Fruit fly (Drosophila melanogaster) whole organism, prepupa: ENCODE results near the gene Polr1D.
A peak's percentile ranks its signal among the peaks of the same experiment; 100 is the strongest.

Experiments
- Blimp-1 ChIP-seq: fragments of 200-800 bp; sonication (Bioruptor generic); optimal IDR thresholded peaks from 3 replicates; lab custom pipeline; 2017; ENCODE audit warnings: missing biosample characterization, missing genetic modification characterization, mild to moderate bottlenecking, moderate library complexity, missing genetic modification reagents
- CG10669 ChIP-seq: fragments of 200-800 bp; sonication (Bioruptor generic); optimal IDR thresholded peaks from 3 replicates; lab custom pipeline; 2018; ENCODE audit warnings: missing biosample characterization, mild to moderate bottlenecking, missing genetic modification characterization, moderate library complexity
- CG11294 ChIP-seq: fragments of 200-800 bp; sonication (Bioruptor generic); IDR thresholded peaks from 2 replicates; pipeline ENCODE4 v1.3.6; 2022; ENCODE audit warnings: missing biosample characterization, missing genetic modification characterization
- CG11762 ChIP-seq: fragments of 200-800 bp; sonication (Bioruptor generic); optimal IDR thresholded peaks from 3 replicates; lab custom pipeline; 2016; ENCODE audit warnings: missing biosample characterization, missing genetic modification characterization; ENCODE audit not compliant: insufficient read depth
- CG15336 ChIP-seq: fragments of 200-800 bp; sonication (Bioruptor generic); IDR thresholded peaks from 2 replicates; pipeline ENCODE4 v1.3.6; 2022; ENCODE audit warnings: missing biosample characterization, missing genetic modification characterization
- CG1621 ChIP-seq: fragments of 200-800 bp; sonication (Bioruptor generic); optimal IDR thresholded peaks from 3 replicates; lab custom pipeline; 2018; ENCODE audit warnings: missing biosample characterization, mild to moderate bottlenecking, missing genetic modification characterization
- CG16779 ChIP-seq: fragments of 200-800 bp; sonication (Bioruptor generic); optimal IDR thresholded peaks from 3 replicates; lab custom pipeline; 2017; ENCODE audit warnings: missing biosample characterization, mild to moderate bottlenecking, missing genetic modification characterization
- CG3032 ChIP-seq: fragments of 200-800 bp; optimal IDR thresholded peaks from 2 replicates; lab custom pipeline; 2019; ENCODE audit warnings: missing biosample characterization, mild to moderate bottlenecking, missing genetic modification characterization, moderate library complexity
- CG31627 ChIP-seq: fragments of 200-800 bp; sonication (Bioruptor generic); optimal IDR thresholded peaks from 3 replicates; lab custom pipeline; 2016; ENCODE audit warnings: missing biosample characterization, missing genetic modification characterization
- CG32006 ChIP-seq: fragments of 200-800 bp; sonication (Bioruptor generic); optimal IDR thresholded peaks from 3 replicates; lab custom pipeline; 2017; ENCODE audit warnings: missing biosample characterization, mild to moderate bottlenecking, missing genetic modification characterization
- CG34406 ChIP-seq: fragments of 200-800 bp; sonication (Bioruptor generic); optimal IDR thresholded peaks from 3 replicates; lab custom pipeline; 2016; ENCODE audit warnings: missing biosample characterization, missing genetic modification characterization
- CG3919 ChIP-seq: fragments of 200-800 bp; sonication (Bioruptor generic); optimal IDR thresholded peaks from 3 replicates; lab custom pipeline; 2016; ENCODE audit warnings: missing biosample characterization, missing genetic modification characterization
- CG4318 ChIP-seq: fragments of 200-800 bp; sonication (Bioruptor generic); optimal IDR thresholded peaks from 3 replicates; lab custom pipeline; 2017; ENCODE audit warnings: missing biosample characterization, mild to moderate bottlenecking, missing genetic modification characterization
- CG6163 ChIP-seq: fragments of 200-800 bp; sonication (Bioruptor generic); IDR thresholded peaks from 3 replicates; pipeline ENCODE4 v1.3.6; 2022; ENCODE audit warnings: missing biosample characterization, missing genetic modification characterization
- CG6276 ChIP-seq: fragments of 200-800 bp; sonication (Bioruptor generic); optimal IDR thresholded peaks from 2 replicates; lab custom pipeline; 2017; ENCODE audit warnings: missing biosample characterization, mild to moderate bottlenecking, missing genetic modification characterization
- CG6808 ChIP-seq: fragments of 200-800 bp; sonication (Bioruptor generic); optimal IDR thresholded peaks from 3 replicates; lab custom pipeline; 2017; ENCODE audit warnings: missing biosample characterization, missing genetic modification characterization, mild to moderate bottlenecking, moderate library complexity, missing genetic modification reagents
- CG8319 ChIP-seq: fragments of 200-800 bp; sonication (Bioruptor generic); optimal IDR thresholded peaks from 3 replicates; lab custom pipeline; 2016; ENCODE audit warnings: missing biosample characterization, missing genetic modification characterization
- CG9139 ChIP-seq: fragments of 200-800 bp; sonication (Bioruptor generic); optimal IDR thresholded peaks from 3 replicates; lab custom pipeline; 2017; ENCODE audit warnings: missing biosample characterization, mild to moderate bottlenecking, missing genetic modification characterization
- Eip93F ChIP-seq: fragments of 200-800 bp; sonication (Bioruptor generic); optimal IDR thresholded peaks from 2 replicates; lab custom pipeline; 2016; ENCODE audit warnings: missing biosample characterization, mild to moderate bottlenecking, missing genetic modification characterization
- Ets21C ChIP-seq: fragments of 200-800 bp; sonication (Bioruptor generic); optimal IDR thresholded peaks from 3 replicates; lab custom pipeline; 2016; ENCODE audit warnings: missing biosample characterization, missing genetic modification characterization
- Ets96B ChIP-seq: fragments of 200-800 bp; optimal IDR thresholded peaks from 2 replicates; lab custom pipeline; 2019; ENCODE audit warnings: missing biosample characterization, mild to moderate bottlenecking, missing genetic modification characterization, moderate library complexity
- Gug ChIP-seq: fragments of 200-800 bp; sonication (Bioruptor generic); IDR thresholded peaks from 2 replicates; pipeline ENCODE4 v1.3.6; 2022; ENCODE audit warnings: missing biosample characterization, missing genetic modification characterization
- Hr38 ChIP-seq: sonication (Bioruptor generic); optimal IDR thresholded peaks from 2 replicates; lab custom pipeline; 2016; ENCODE audit warnings: missing biosample characterization, missing genetic modification characterization
- Hr39 ChIP-seq: fragments of 200-800 bp; sonication (Bioruptor generic); optimal IDR thresholded peaks from 2 replicates; lab custom pipeline; 2016; ENCODE audit warnings: missing biosample characterization, missing genetic modification characterization
- Hr4 ChIP-seq: fragments of 200-800 bp; sonication (Bioruptor generic); optimal IDR thresholded peaks from 3 replicates; lab custom pipeline; 2016; ENCODE audit warnings: missing biosample characterization, missing genetic modification characterization
- Met ChIP-seq: fragments of 200-800 bp; sonication (Bioruptor generic); optimal IDR thresholded peaks from 3 replicates; lab custom pipeline; 2016; ENCODE audit warnings: missing biosample characterization, missing genetic modification characterization
- OdsH ChIP-seq: fragments of 200-800 bp; sonication (Bioruptor generic); optimal IDR thresholded peaks from 3 replicates; lab custom pipeline; 2016; ENCODE audit warnings: missing biosample characterization, missing genetic modification characterization
- Smox ChIP-seq: fragments of 200-800 bp; sonication (Bioruptor generic); optimal IDR thresholded peaks from 3 replicates; lab custom pipeline; 2016; ENCODE audit warnings: missing biosample characterization, missing genetic modification characterization
- Sox102F ChIP-seq: fragments of 200-800 bp; sonication (Bioruptor generic); optimal IDR thresholded peaks from 2 replicates; lab custom pipeline; 2016; ENCODE audit warnings: missing biosample characterization, mild to moderate bottlenecking, missing genetic modification characterization
- achi ChIP-seq: fragments of 200-800 bp; sonication (Bioruptor generic); optimal IDR thresholded peaks from 3 replicates; lab custom pipeline; 2016; ENCODE audit warnings: missing biosample characterization, missing genetic modification characterization
- acj6 ChIP-seq: fragments of 200-800 bp; sonication (Bioruptor generic); optimal IDR thresholded peaks from 3 replicates; lab custom pipeline; 2016; ENCODE audit warnings: missing biosample characterization, missing genetic modification characterization
- cyc ChIP-seq: fragments of 200-800 bp; sonication (Bioruptor generic); optimal IDR thresholded peaks from 3 replicates; lab custom pipeline; 2016; ENCODE audit warnings: missing biosample characterization, missing genetic modification characterization
- dac ChIP-seq: fragments of 200-800 bp; sonication (Bioruptor generic); optimal IDR thresholded peaks from 2 replicates; lab custom pipeline; 2017; ENCODE audit warnings: missing biosample characterization, mild to moderate bottlenecking, missing genetic modification characterization
- dsx ChIP-seq: fragments of 200-800 bp; optimal IDR thresholded peaks from 3 replicates; lab custom pipeline; 2019; ENCODE audit warnings: missing biosample characterization, mild to moderate bottlenecking, missing genetic modification characterization, moderate library complexity; ENCODE audit not compliant: poor library complexity, severe bottlenecking
- eg ChIP-seq: fragments of 200-800 bp; sonication (Bioruptor generic); IDR thresholded peaks from 3 replicates; pipeline ENCODE4 v1.3.6; 2022; ENCODE audit warnings: missing biosample characterization, missing genetic modification characterization
- esn ChIP-seq: fragments of 200-800 bp; sonication (Bioruptor generic); optimal IDR thresholded peaks from 2 replicates; lab custom pipeline; 2016; ENCODE audit warnings: missing biosample characterization, mild to moderate bottlenecking, missing genetic modification characterization, moderate library complexity
- fd59A ChIP-seq: fragments of 200-800 bp; sonication (Bioruptor generic); optimal IDR thresholded peaks from 2 replicates; lab custom pipeline; 2017; ENCODE audit warnings: missing biosample characterization, mild to moderate bottlenecking, missing genetic modification characterization, missing genetic modification reagents
- fd85E ChIP-seq: fragments of 200-800 bp; sonication (Bioruptor generic); optimal IDR thresholded peaks from 3 replicates; lab custom pipeline; 2016; ENCODE audit warnings: missing biosample characterization, missing genetic modification characterization
- fkh ChIP-seq: fragments of 200-800 bp; sonication (Bioruptor generic); optimal IDR thresholded peaks from 3 replicates; lab custom pipeline; 2017; ENCODE audit warnings: missing biosample characterization, mild to moderate bottlenecking, missing genetic modification characterization, moderate library complexity
- lz ChIP-seq: fragments of 200-800 bp; sonication (Bioruptor generic); optimal IDR thresholded peaks from 3 replicates; lab custom pipeline; 2016; ENCODE audit warnings: missing biosample characterization, missing genetic modification characterization
- net ChIP-seq: fragments of 200-800 bp; sonication (Bioruptor generic); optimal IDR thresholded peaks from 3 replicates; lab custom pipeline; 2016; ENCODE audit warnings: missing biosample characterization, missing genetic modification characterization
- salr ChIP-seq, 2 experiments: fragments of 200-800 bp; sonication (Bioruptor generic); optimal IDR thresholded peaks; 3 replicates each; lab custom pipeline; 2016 to 2018; ENCODE audit warnings: missing biosample characterization in 2 of 2, missing genetic modification characterization in 2 of 2, mild to moderate bottlenecking in 1 of 2
- ss ChIP-seq, 2 experiments: fragments of 200-800 bp; sonication (Bioruptor generic); optimal IDR thresholded peaks; 2 replicates in 1 of 2; 3 replicates in 1 of 2; lab custom pipeline; 2017 to 2018; ENCODE audit warnings: mild to moderate bottlenecking in 2 of 2, missing biosample characterization in 2 of 2, missing genetic modification characterization in 2 of 2, moderate library complexity in 1 of 2
- svp ChIP-seq: fragments of 200-800 bp; sonication (Bioruptor generic); peaks from one replicate; lab custom pipeline; 2016; ENCODE audit warnings: missing biosample characterization, missing genetic modification characterization
- topi ChIP-seq: fragments of 200-800 bp; sonication (Bioruptor generic); optimal IDR thresholded peaks from 3 replicates; lab custom pipeline; 2016; ENCODE audit warnings: missing biosample characterization, missing genetic modification characterization
- vri ChIP-seq: fragments of 200-800 bp; sonication (Bioruptor generic); optimal IDR thresholded peaks from 3 replicates; lab custom pipeline; 2016; ENCODE audit warnings: missing biosample characterization, mild to moderate bottlenecking, missing genetic modification characterization

Polr1D gene

dm6 chr2L:19155937-19156736 lies 21.1 kb upstream of the Polr1D start (continued):
- TF ChIP-seq salr (GFP tag; optimal IDR thresholded peaks at IDR 0.05; lab: Kevin White, UChicago) (peak; percentile 50 to 70), CG11762 (GFP tag; lab: Kevin White, UChicago) (peak; percentile 18), CG8319 (no peak), Hr4 (GFP tag; lab: Kevin White, UChicago) (peak; percentile 6), Ets21C (no peak), Hr39 (GFP tag; lab: Kevin White, UChicago) (no peak), CG6276 (GFP tag; lab: Kevin White, UChicago) (peak; percentile 62), CG15336 (GFP tag; lab: Robert Waterston, UW) (0 out of 2 replicates have a peak, but pooled peaks have one; percentile 23), net (GFP tag; lab: Kevin White, UChicago) (peak; percentile 62), Ets96B (tag; lab: Kevin White, UChicago) (peak; percentile 71), Blimp-1 (GFP tag; lab: Kevin White, UChicago) (no peak), Gug (GFP tag; lab: Robert Waterston, UW) (peak; percentile 33; the same call in 1 of the 2 replicates), Hr38 (no peak), CG3919 (peak; percentile 45), fkh (GFP tag; lab: Kevin White, UChicago) (no peak), CG31627 (GFP tag; lab: Kevin White, UChicago) (no peak), Met (no peak), CG16779 (tag; lab: Kevin White, UChicago) (peak; percentile 86), acj6 (GFP tag; lab: Kevin White, UChicago) (peak; percentile 8), Eip93F (GFP tag; lab: Kevin White, UChicago) (no peak), vri (GFP tag; lab: Kevin White, UChicago) (no peak), Sox102F (no peak), fd59A (GFP tag; lab: Kevin White, UChicago) (peak; percentile 67), ss (GFP tag; optimal IDR thresholded peaks at IDR 0.05; lab: Kevin White, UChicago) (peak; percentile 100), OdsH (GFP tag; lab: Kevin White, UChicago) (peak; percentile 0), dsx (GFP tag; lab: Kevin White, UChicago) (peak; percentile 89), CG3032 (tag; lab: Kevin White, UChicago) (peak; percentile 70), CG11294 (GFP tag; lab: Robert Waterston, UW) (no peak), topi (peak; percentile 44), dac (no peak), CG32006 (no peak), CG10669 (GFP tag; lab: Kevin White, UChicago) (peak; percentile 71), CG6163 (peak; percentile 89)

- TF ChIP-seq CG6808 (GFP tag; lab: Kevin White, UChicago): peak; percentile 51
- no peak for TF ChIP-seq CG34406 (GFP tag; lab: Kevin White, UChicago)
- no peak for TF ChIP-seq Hr38
- TF ChIP-seq dac: no peak
- no peak for TF ChIP-seq OdsH (GFP tag; lab: Kevin White, UChicago)
- TF ChIP-seq svp (GFP tag; lab: Kevin White, UChicago): peak; percentile 87
- TF ChIP-seq Hr39 (GFP tag; lab: Kevin White, UChicago): no peak
- no peak for TF ChIP-seq fd59A (GFP tag; lab: Kevin White, UChicago)
- no peak for TF ChIP-seq cyc (GFP tag; lab: Kevin White, UChicago)
- TF ChIP-seq CG4318 (GFP tag; lab: Kevin White, UChicago): no peak
- no peak for TF ChIP-seq Gug (GFP tag; lab: Robert Waterston, UW)
- TF ChIP-seq CG10669 (GFP tag; lab: Kevin White, UChicago): no peak
- peak; percentile 74 for TF ChIP-seq fkh (GFP tag; lab: Kevin White, UChicago)
- TF ChIP-seq acj6 (GFP tag; lab: Kevin White, UChicago): no peak
- no peak for TF ChIP-seq Eip93F (GFP tag; lab: Kevin White, UChicago)
- TF ChIP-seq CG11294 (GFP tag; lab: Robert Waterston, UW): no peak
- peak; percentile 1 for TF ChIP-seq CG3919
- no peak for TF ChIP-seq eg (GFP tag; lab: Robert Waterston, UW)
- no peak for TF ChIP-seq Smox (GFP tag; lab: Kevin White, UChicago)
- TF ChIP-seq CG9139: peak; percentile 80
- TF ChIP-seq fd85E: no peak
- no peak for TF ChIP-seq Sox102F
- no peak for TF ChIP-seq salr (GFP tag; optimal IDR thresholded peaks at IDR 0.05; lab: Kevin White, UChicago)
- TF ChIP-seq CG6276 (GFP tag; lab: Kevin White, UChicago): no peak
- no peak for TF ChIP-seq CG11762 (GFP tag; lab: Kevin White, UChicago)
- TF ChIP-seq lz (GFP tag; lab: Kevin White, UChicago): no peak
- TF ChIP-seq esn (GFP tag; lab: Kevin White, UChicago): no peak
- no peak for TF ChIP-seq topi
- no peak for TF ChIP-seq CG1621 (tag; lab: Kevin White, UChicago)
- TF ChIP-seq achi (GFP tag; lab: Kevin White, UChicago): no peak
- no peak for TF ChIP-seq Met
Observed at dm6 chr2L:19154893-19155389, 19.9 kb upstream of the Polr1D start.
